Fruit fly (Drosophila melanogaster): ENCODE data around the gene bai.

bai gene

dm6 chr3R:25044816-25045551, 5.8 kb downstream of the bai start, which contains the start of gene 5PtaseI (continued):
- TF ChIP-seq ci (GFP tag; IDR thresholded peaks at IDR 0.05), result 0 out of 3 replicates have a peak, but pooled peaks have one; percentile 26
- no peak for TF ChIP-seq maf-S (GFP tag; optimal IDR thresholded peaks at IDR 0.05)
- TF ChIP-seq CG17568 (GFP tag; optimal IDR thresholded peaks at IDR 0.05), result no peak
- TF ChIP-seq CG6254 (GFP tag; optimal IDR thresholded peaks at IDR 0.05), result no peak
- TF ChIP-seq CG12219 (GFP tag; optimal IDR thresholded peaks at IDR 0.05), result no peak
- no peak for TF ChIP-seq slou (GFP tag; optimal IDR thresholded peaks at IDR 0.05)
- no peak for TF ChIP-seq tin (GFP tag; optimal IDR thresholded peaks at IDR 0.05)
- TF ChIP-seq CG13287 (GFP tag; IDR thresholded peaks at IDR 0.05; ENCODE audit: partially characterized antibody), result peak; percentile 50; the same call in 1 of the 2 replicates
- no peak for TF ChIP-seq CG6813 (GFP tag; optimal IDR thresholded peaks at IDR 0.05)
- no peak for TF ChIP-seq bcd (GFP tag; optimal IDR thresholded peaks at IDR 0.05)
- TF ChIP-seq cato (GFP tag; optimal IDR thresholded peaks at IDR 0.05; ENCODE audit: borderline replicate concordance), result no peak
- no peak for TF ChIP-seq CG10462 (GFP tag; optimal IDR thresholded peaks at IDR 0.05)
- no peak for TF ChIP-seq CG11723 (GFP tag; optimal IDR thresholded peaks at IDR 0.05)
- TF ChIP-seq gcm2 (GFP tag; optimal IDR thresholded peaks at IDR 0.05), result no peak
- no peak for TF ChIP-seq ERR (GFP tag; optimal IDR thresholded peaks at IDR 0.05)
- TF ChIP-seq Atf-2 (GFP tag; optimal IDR thresholded peaks at IDR 0.05), result no peak
- no peak for TF ChIP-seq CG5953 (GFP tag; IDR thresholded peaks at IDR 0.05)
- no peak; the same call in 1 of the 2 replicates for TF ChIP-seq amos (GFP tag; IDR thresholded peaks at IDR 0.05; ENCODE audit: partially characterized antibody)
- TF ChIP-seq CG10654 (GFP tag; optimal IDR thresholded peaks at IDR 0.05), result no peak
- TF ChIP-seq sug (tag; optimal IDR thresholded peaks at IDR 0.05), result peak; percentile 50
- TF ChIP-seq CG15011 (GFP tag; optimal IDR thresholded peaks at IDR 0.05), result no peak
- TF ChIP-seq nau (GFP tag; optimal IDR thresholded peaks at IDR 0.05), result no peak
- TF ChIP-seq Dp (GFP tag; optimal IDR thresholded peaks at IDR 0.05), result peak; percentile 65
- no peak for TF ChIP-seq CG11560 (tag; IDR thresholded peaks at IDR 0.05)
- TF ChIP-seq psq (GFP tag; optimal IDR thresholded peaks at IDR 0.05), result no peak
- TF ChIP-seq pb (GFP tag; optimal IDR thresholded peaks at IDR 0.05), result no peak
- no peak for TF ChIP-seq CG6654 (GFP tag; optimal IDR thresholded peaks at IDR 0.05)
- TF ChIP-seq gcm (GFP tag; optimal IDR thresholded peaks at IDR 0.05), result no peak
- TF ChIP-seq seq (GFP tag; IDR thresholded peaks at IDR 0.05), result no peak
- TF ChIP-seq aop (GFP tag; IDR thresholded peaks at IDR 0.05), result no peak
- peak; percentile 37 for TF ChIP-seq CG9437 (GFP tag; optimal IDR thresholded peaks at IDR 0.05)
- no peak for TF ChIP-seq disco-r (GFP tag; optimal IDR thresholded peaks at IDR 0.05)
- TF ChIP-seq CG7556 (GFP tag; optimal IDR thresholded peaks at IDR 0.05), result no peak
- no peak for TF ChIP-seq CG5180 (GFP tag; optimal IDR thresholded peaks at IDR 0.05)
- TF ChIP-seq NC2α (GFP tag; optimal IDR thresholded peaks at IDR 0.05), result no peak
- peak; percentile 50 for TF ChIP-seq exex (tag; optimal IDR thresholded peaks at IDR 0.05)
- no peak for TF ChIP-seq Trl (optimal IDR thresholded peaks at IDR 0.05)
- no peak for TF ChIP-seq Trl (GFP tag; optimal IDR thresholded peaks at IDR 0.05)
- no peak for TF ChIP-seq slp2 (GFP tag; optimal IDR thresholded peaks at IDR 0.05)
- no peak for TF ChIP-seq z (GFP tag; IDR thresholded peaks at IDR 0.05)
- TF ChIP-seq ssp (GFP tag; IDR thresholded peaks at IDR 0.05), result no peak
- TF ChIP-seq abd-A (tag; optimal IDR thresholded peaks at IDR 0.05), result no peak
- no peak for TF ChIP-seq NC2β (GFP tag; optimal IDR thresholded peaks at IDR 0.05)
- TF ChIP-seq MTF-1 (GFP tag; optimal IDR thresholded peaks at IDR 0.05; ENCODE audit: borderline replicate concordance), result no peak
- TF ChIP-seq sna (GFP tag; IDR thresholded peaks at IDR 0.05; ENCODE audit: partially characterized antibody), result peak; percentile 27; the same call in 1 of the 2 replicates
- no peak for TF ChIP-seq CG11504 (tag; optimal IDR thresholded peaks at IDR 0.05)
- no peak for TF ChIP-seq CG14441 (GFP tag; IDR thresholded peaks at IDR 0.05)
- no peak for TF ChIP-seq C15 (GFP tag; IDR thresholded peaks at IDR 0.05)
- no peak for TF ChIP-seq CG7372 (GFP tag; IDR thresholded peaks at IDR 0.05)
- TF ChIP-seq YL-1 (GFP tag; optimal IDR thresholded peaks at IDR 0.05), result peak; percentile 51

Data from whole organism, embryonic.